Worm (Caenorhabditis elegans) whole organism, mixed stage, embryonic: ENCODE results near the gene F59D12.2.

Experiments
- ces-1 ChIP-seq: fragments of 150-350 bp; optimal IDR thresholded peaks from 2 replicates; lab custom pipeline; 2014; ENCODE audit warnings: missing biosample characterization, missing genetic modification reagents, missing genetic modification characterization
- elt-1 ChIP-seq: sonication (generic microtip); optimal IDR thresholded peaks from 2 replicates; lab custom pipeline; 2017; ENCODE audit warnings: missing genetic modification characterization, mild to moderate bottlenecking, missing compliant biosample characterization, antibody characterized with exemption, moderate library complexity, borderline replicate concordance; ENCODE audit not compliant: insufficient read depth
- elt-3 ChIP-seq: fragments of 150-350 bp; optimal IDR thresholded peaks from 2 replicates; lab custom pipeline; 2014; ENCODE audit warnings: missing biosample characterization, missing genetic modification characterization
- flh-1 ChIP-seq: fragments of 200-800 bp; sonication (Bioruptor generic); optimal IDR thresholded peaks from 2 replicates; lab custom pipeline; 2018; ENCODE audit warnings: mild to moderate bottlenecking, missing genetic modification characterization, moderate library complexity, missing compliant biosample characterization
- ham-2 ChIP-seq: fragments of 200-800 bp; sonication (Bioruptor generic); optimal IDR thresholded peaks from 2 replicates; lab custom pipeline; 2018; ENCODE audit warnings: mild to moderate bottlenecking, missing genetic modification characterization, missing compliant biosample characterization
- lsy-2 ChIP-seq: fragments of 150-350 bp; optimal IDR thresholded peaks from 2 replicates; lab custom pipeline; 2014; ENCODE audit warnings: missing biosample characterization, missing genetic modification characterization
- nhr-12 ChIP-seq: fragments of 150-350 bp; optimal IDR thresholded peaks from 2 replicates; lab custom pipeline; 2014; ENCODE audit warnings: missing biosample characterization, missing genetic modification characterization
- nhr-28 ChIP-seq: fragments of 150-350 bp; optimal IDR thresholded peaks from 2 replicates; lab custom pipeline; 2014; ENCODE audit warnings: missing biosample characterization, missing genetic modification characterization
- nhr-76 ChIP-seq: sonication (generic microtip); optimal IDR thresholded peaks from 2 replicates; lab custom pipeline; 2017; ENCODE audit warnings: missing biosample characterization, missing genetic modification characterization
- snpc-4 ChIP-seq: fragments of 150-350 bp; optimal IDR thresholded peaks from 2 replicates; lab custom pipeline; 2014; ENCODE audit warnings: missing biosample characterization, missing genetic modification characterization
- unc-120 ChIP-seq: sonication (generic microtip); optimal IDR thresholded peaks from 2 replicates; lab custom pipeline; 2017; ENCODE audit warnings: missing genetic modification characterization, missing compliant biosample characterization; ENCODE audit not compliant: poor library complexity, severe bottlenecking
- ztf-11 ChIP-seq: fragments of 150-350 bp; optimal IDR thresholded peaks from 2 replicates; lab custom pipeline; 2014; ENCODE audit warnings: missing biosample characterization, missing genetic modification characterization

- no peak for TF ChIP-seq snpc-4 (tag; lab: Kevin White, UChicago)
- TF ChIP-seq nhr-76, result no peak
- TF ChIP-seq elt-3, result no peak
- no peak for TF ChIP-seq nhr-28 (tag; lab: Kevin White, UChicago)
- no peak for TF ChIP-seq ces-1 (GFP tag; lab: Kevin White, UChicago)
- no peak for TF ChIP-seq unc-120 (tag; lab: Kevin White, UChicago)
- TF ChIP-seq flh-1 (GFP tag; lab: Kevin White, UChicago), result no peak
- TF ChIP-seq lsy-2 (tag; lab: Kevin White, UChicago), result no peak
- no peak for TF ChIP-seq nhr-12 (tag; lab: Kevin White, UChicago)
- TF ChIP-seq ham-2 (GFP tag; lab: Kevin White, UChicago), result no peak
- no peak for TF ChIP-seq elt-1
- no peak for TF ChIP-seq ztf-11 (tag; lab: Kevin White, UChicago)
Observed at ce11 chrX:15721346-15721745, 45.8 kb upstream of the F59D12.2 start, which contains the start of gene ZK662.5.
